Worm (Caenorhabditis elegans) whole organism, late embryonic: ENCODE data around the gene F59B10.4.
"Not testable (repeated sequence)": the region's sequence is repeated elsewhere in the genome, so short reads cannot be mapped to it uniquely, and the experiment has no call there.

Source experiments
- C08G9.2 ChIP-seq: sonication (generic microtip); optimal IDR thresholded peaks from 2 replicates; lab custom pipeline; 2016; ENCODE audit warnings: mild to moderate bottlenecking, missing genetic modification characterization, moderate library complexity, missing compliant biosample characterization
- C38D4.7 ChIP-seq: fragments of 200-800 bp; sonication (Bioruptor generic); optimal IDR thresholded peaks from 2 replicates; lab custom pipeline; 2018; ENCODE audit warnings: mild to moderate bottlenecking, missing genetic modification characterization, moderate library complexity, missing compliant biosample characterization
- F13H6.1 ChIP-seq: sonication (generic microtip); optimal IDR thresholded peaks from 2 replicates; lab custom pipeline; 2016; ENCODE audit warnings: missing genetic modification characterization, missing compliant biosample characterization
- K09A11.1 ChIP-seq: sonication (generic microtip); optimal IDR thresholded peaks from 2 replicates; lab custom pipeline; 2017; ENCODE audit warnings: antibody characterized with exemption, mild to moderate bottlenecking, missing genetic modification characterization, missing compliant biosample characterization; ENCODE audit not compliant: insufficient read depth
- T23F11.4 ChIP-seq: fragments of 200-800 bp; sonication (Bioruptor generic); optimal IDR thresholded peaks from 2 replicates; lab custom pipeline; 2018; ENCODE audit warnings: mild to moderate bottlenecking, missing genetic modification characterization, missing compliant biosample characterization
- Y22D7AL.16 ChIP-seq: sonication (generic microtip); optimal IDR thresholded peaks from 2 replicates; lab custom pipeline; 2016; ENCODE audit warnings: missing genetic modification characterization, missing compliant biosample characterization
- ceh-14 ChIP-seq: sonication (generic microtip); optimal IDR thresholded peaks from 2 replicates; lab custom pipeline; 2016; ENCODE audit warnings: missing genotype, missing genetic modification characterization, missing compliant biosample characterization
- ceh-19 ChIP-seq: fragments of 200-800 bp; sonication (Bioruptor generic); optimal IDR thresholded peaks from 2 replicates; lab custom pipeline; 2018; ENCODE audit warnings: mild to moderate bottlenecking, missing genetic modification characterization, missing compliant biosample characterization
- ceh-2 ChIP-seq: sonication (generic microtip); optimal IDR thresholded peaks from 2 replicates; lab custom pipeline; 2016; ENCODE audit warnings: missing genotype, missing genetic modification characterization, missing compliant biosample characterization
- ceh-22 ChIP-seq: sonication (generic microtip); optimal IDR thresholded peaks from 2 replicates; lab custom pipeline; 2017; ENCODE audit warnings: missing biosample characterization, missing genetic modification characterization
- ceh-24 ChIP-seq: sonication (generic microtip); optimal IDR thresholded peaks from 2 replicates; lab custom pipeline; 2016; ENCODE audit warnings: mild to moderate bottlenecking, missing genetic modification characterization, missing compliant biosample characterization
- ceh-48 ChIP-seq: sonication (generic microtip); optimal IDR thresholded peaks from 2 replicates; lab custom pipeline; 2016; ENCODE audit warnings: missing genetic modification characterization, inconsistent platforms, missing compliant biosample characterization
- ceh-9 ChIP-seq: sonication (generic microtip); optimal IDR thresholded peaks from 2 replicates; lab custom pipeline; 2016; ENCODE audit warnings: mild to moderate bottlenecking, missing genetic modification characterization, inconsistent platforms, missing compliant biosample characterization
- che-1 ChIP-seq: sonication (generic microtip); optimal IDR thresholded peaks from 2 replicates; lab custom pipeline; 2016; ENCODE audit warnings: mild to moderate bottlenecking, missing genetic modification characterization, missing compliant biosample characterization
- dmd-4 ChIP-seq: sonication (generic microtip); optimal IDR thresholded peaks from 2 replicates; lab custom pipeline; 2016; ENCODE audit warnings: borderline replicate concordance, missing genetic modification characterization, missing compliant biosample characterization
- eyg-1 ChIP-seq: sonication (generic microtip); optimal IDR thresholded peaks from 2 replicates; lab custom pipeline; 2016; ENCODE audit warnings: missing genotype, missing genetic modification characterization, missing compliant biosample characterization
- fkh-6 ChIP-seq: sonication (generic microtip); optimal IDR thresholded peaks from 2 replicates; lab custom pipeline; 2016; ENCODE audit warnings: missing genetic modification characterization, missing compliant biosample characterization
- hlh-30 ChIP-seq: sonication (generic microtip); optimal IDR thresholded peaks from 2 replicates; lab custom pipeline; 2017; ENCODE audit warnings: antibody characterized with exemption, missing genetic modification characterization, missing compliant biosample characterization; ENCODE audit not compliant: insufficient read depth
- hlh-6 ChIP-seq: sonication (generic microtip); optimal IDR thresholded peaks from 2 replicates; lab custom pipeline; 2016; ENCODE audit warnings: missing genotype, missing genetic modification characterization, missing compliant biosample characterization
- lim-6 ChIP-seq: sonication (generic microtip); optimal IDR thresholded peaks from 2 replicates; lab custom pipeline; 2016; ENCODE audit warnings: missing genetic modification characterization, missing compliant biosample characterization
- lin-11 ChIP-seq: fragments of 200-800 bp; sonication (Bioruptor generic); optimal IDR thresholded peaks from 2 replicates; lab custom pipeline; 2018; ENCODE audit warnings: mild to moderate bottlenecking, missing genetic modification characterization, missing compliant biosample characterization
- madf-2 ChIP-seq: sonication (generic microtip); optimal IDR thresholded peaks from 2 replicates; lab custom pipeline; 2017; ENCODE audit warnings: missing genetic modification characterization, missing compliant biosample characterization
- mec-3 ChIP-seq: sonication (generic microtip); optimal IDR thresholded peaks from 2 replicates; lab custom pipeline; 2016; ENCODE audit warnings: borderline replicate concordance, missing genetic modification characterization, missing compliant biosample characterization
- nfya-1 ChIP-seq: sonication (generic microtip); optimal IDR thresholded peaks from 2 replicates; lab custom pipeline; 2017; ENCODE audit warnings: missing genetic modification characterization, mild to moderate bottlenecking, missing compliant biosample characterization, antibody characterized with exemption, moderate library complexity
- nhr-11 ChIP-seq: fragments of 150-350 bp; optimal IDR thresholded peaks from 2 replicates; lab custom pipeline; 2014; ENCODE audit warnings: missing biosample characterization, missing genetic modification characterization
- npax-4 ChIP-seq: sonication (generic microtip); optimal IDR thresholded peaks from 2 replicates; lab custom pipeline; 2016; ENCODE audit warnings: missing genetic modification characterization, missing compliant biosample characterization
- odd-2 ChIP-seq: sonication (generic microtip); optimal IDR thresholded peaks from 2 replicates; lab custom pipeline; 2017; ENCODE audit warnings: antibody characterized with exemption, mild to moderate bottlenecking, missing genetic modification characterization, missing compliant biosample characterization
- pag-3 ChIP-seq: sonication (generic microtip); optimal IDR thresholded peaks from 2 replicates; lab custom pipeline; 2016; ENCODE audit warnings: missing compliant biosample characterization, missing genetic modification characterization, borderline replicate concordance
- pat-9 ChIP-seq: fragments of 200-800 bp; sonication (Bioruptor generic); optimal IDR thresholded peaks from 2 replicates; lab custom pipeline; 2018; ENCODE audit warnings: mild to moderate bottlenecking, missing genetic modification characterization, moderate library complexity, missing compliant biosample characterization
- pax-1 ChIP-seq: fragments of 150-350 bp; optimal IDR thresholded peaks from 2 replicates; lab custom pipeline; 2014; ENCODE audit warnings: missing biosample characterization, missing genetic modification characterization
- pha-2 ChIP-seq: sonication (generic microtip); optimal IDR thresholded peaks from 2 replicates; lab custom pipeline; 2017; ENCODE audit warnings: mild to moderate bottlenecking, missing genetic modification characterization, missing compliant biosample characterization
- pqm-1 ChIP-seq: sonication (generic microtip); optimal IDR thresholded peaks from 2 replicates; lab custom pipeline; 2016; ENCODE audit warnings: missing genetic modification characterization, missing compliant biosample characterization
- ref-2 ChIP-seq: sonication (generic microtip); optimal IDR thresholded peaks from 2 replicates; lab custom pipeline; 2016; ENCODE audit warnings: missing genetic modification characterization, missing compliant biosample characterization
- rnt-1 ChIP-seq: sonication (generic microtip); optimal IDR thresholded peaks from 2 replicates; lab custom pipeline; 2016; ENCODE audit warnings: missing genetic modification characterization, missing compliant biosample characterization
- tbx-7 ChIP-seq: sonication (generic microtip); optimal IDR thresholded peaks from 2 replicates; lab custom pipeline; 2016; ENCODE audit warnings: missing genotype, missing genetic modification characterization, missing compliant biosample characterization
- unc-3 ChIP-seq, 2 experiments: fragments of 200-800 bp in 1 of 2; sonication (Bioruptor generic) in 1 of 2; sonication (generic microtip) in 1 of 2; conservative IDR thresholded peaks in 1 of 2; optimal IDR thresholded peaks in 1 of 2; 2 replicates each; pipeline versions ENCODE4 v1.3.6 to Lab custom; 2016 to 2022; ENCODE audit warnings: missing compliant biosample characterization in 2 of 2, missing genetic modification characterization in 2 of 2, missing genetic modification reagents in 1 of 2
- unc-55 ChIP-seq: sonication (generic microtip); optimal IDR thresholded peaks from 2 replicates; lab custom pipeline; 2017; ENCODE audit warnings: missing biosample characterization, missing genetic modification reagents, missing genetic modification characterization
- unc-86 ChIP-seq: sonication (generic microtip); optimal IDR thresholded peaks from 2 replicates; lab custom pipeline; 2016; ENCODE audit warnings: missing genetic modification characterization, missing compliant biosample characterization

Gene F59B10.4

ce11 chrII:10495912-10496311, 23.0 kb downstream of the F59B10.4 start, which contains the start of gene ZK666.12:
Gene ZK666.12 (plus strand): TSS chrII:10496212.
- TF ChIP-seq unc-86 (tag; lab: Kevin White, UChicago) = no peak
- TF ChIP-seq F13H6.1 = no peak
- no peak for TF ChIP-seq ceh-14 (tag; lab: Kevin White, UChicago)
- TF ChIP-seq C38D4.7 (GFP tag; lab: Kevin White, UChicago) = no peak
- TF ChIP-seq unc-55 (GFP tag; lab: Kevin White, UChicago) = no peak
- TF ChIP-seq ceh-2 (tag; lab: Kevin White, UChicago) = no peak
- TF ChIP-seq tbx-7 = no peak
- TF ChIP-seq pqm-1 (tag; lab: Kevin White, UChicago) = no peak
- TF ChIP-seq dmd-4 = no peak
- TF ChIP-seq Y22D7AL.16 (tag; lab: Kevin White, UChicago) = no peak
- TF ChIP-seq hlh-30 = no peak
- TF ChIP-seq unc-3 (GFP tag; conservative IDR thresholded peaks at IDR 0.05; lab: Robert Waterston, UW) = no peak
- no peak for TF ChIP-seq unc-3 (tag; optimal IDR thresholded peaks at IDR 0.05; lab: Kevin White, UChicago)
- TF ChIP-seq madf-2 (tag; lab: Kevin White, UChicago) = no peak
- no peak for TF ChIP-seq lin-11 (tag; lab: Kevin White, UChicago)
- no peak for TF ChIP-seq ceh-24 (tag; lab: Kevin White, UChicago)
- no peak for TF ChIP-seq npax-4
- no peak for TF ChIP-seq hlh-6 (tag; lab: Kevin White, UChicago)
- no peak for TF ChIP-seq pax-1
- TF ChIP-seq pat-9 (tag; lab: Kevin White, UChicago) = no peak
- TF ChIP-seq nfya-1 = no peak

- TF ChIP-seq rnt-1 (tag; lab: Kevin White, UChicago) = no peak
- no peak for TF ChIP-seq K09A11.1 (tag; lab: Kevin White, UChicago)
- no peak for TF ChIP-seq pag-3
- TF ChIP-seq ref-2 (tag; lab: Kevin White, UChicago) = no peak
- TF ChIP-seq ceh-9 = no peak
- TF ChIP-seq odd-2 (tag; lab: Kevin White, UChicago) = no peak
- TF ChIP-seq fkh-6 = no peak
- no peak for TF ChIP-seq F13H6.1
- TF ChIP-seq che-1 (tag; lab: Kevin White, UChicago) = no peak
- TF ChIP-seq C38D4.7 (GFP tag; lab: Kevin White, UChicago) = no peak
- TF ChIP-seq eyg-1 (tag; lab: Kevin White, UChicago) = no peak
- TF ChIP-seq nhr-11 = no peak
- TF ChIP-seq madf-2 (tag; lab: Kevin White, UChicago) = no peak
- TF ChIP-seq ceh-22 = no peak
- TF ChIP-seq C08G9.2 (tag; lab: Kevin White, UChicago) = no peak
- TF ChIP-seq, all 69 proteins: peak for 0
These were observed 24.4 kb downstream of the F59B10.4 start, which contains the start of gene ZK666.14 for ce11 chrII:10494467-10494866. Gene ZK666.14 (plus strand): TSS chrII:10494767.

ce11 chrII:10493034-10493433, 25.9 kb downstream of the F59B10.4 start, which contains the start of gene ZK666.8:
Gene ZK666.8 (minus strand): TSS chrII:10493134.
- TF ChIP-seq ceh-48 (tag; lab: Kevin White, UChicago); C38D4.7 (GFP tag; lab: Kevin White, UChicago); pha-2 (tag; lab: Kevin White, UChicago): not testable (repeated sequence)

ce11 chrII:10490329-10490728, 28.6 kb downstream of the F59B10.4 start, which contains the start of gene clec-61:
Gene clec-61 (minus strand): TSS chrII:10490537.
- no peak for TF ChIP-seq eyg-1 (tag; lab: Kevin White, UChicago)
- no peak for TF ChIP-seq ceh-19
- TF ChIP-seq ceh-9 = no peak
- no peak for TF ChIP-seq T23F11.4 (GFP tag; lab: Kevin White, UChicago)
- TF ChIP-seq mec-3 = no peak
- no peak for TF ChIP-seq ceh-22
- no peak for TF ChIP-seq nfya-1
- TF ChIP-seq lim-6 (tag; lab: Kevin White, UChicago) = no peak
